Worm (Caenorhabditis elegans): Measurements from ENCODE around the gene F58H1.8.

- TF ChIP-seq aha-1 (tag; optimal IDR thresholded peaks at IDR 0.05) (no peak), pax-3 (tag; optimal IDR thresholded peaks at IDR 0.05) (no peak)
Measured at ce11 chrV:11985384-11985783, 50.4 kb downstream of the F58H1.8 start, which contains the start of gene mans-2.
